Fruit fly (Drosophila melanogaster): ENCODE results near the gene CG17242.

DNA sequence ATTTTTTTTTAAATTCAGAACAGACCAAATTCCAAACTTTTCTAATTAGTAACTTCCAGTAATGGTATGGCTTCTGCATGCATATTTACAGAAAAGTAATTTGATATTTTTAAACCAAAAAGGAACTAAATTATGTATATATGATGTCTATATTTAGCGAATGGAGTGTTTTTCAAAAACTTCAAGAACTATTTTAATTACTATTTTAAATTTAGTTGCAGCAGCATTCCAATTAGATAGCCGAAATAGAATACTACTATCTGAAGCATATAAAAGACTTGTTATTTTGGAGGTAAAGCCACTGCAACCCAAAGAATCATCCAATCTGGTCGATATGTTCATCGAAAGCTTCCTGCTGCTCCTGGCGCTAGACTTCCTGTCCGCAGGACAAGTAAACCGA lies 16.2 kb downstream of the CG17242 start, which contains the start of gene CG17234:
- TF ChIP-seq CG8290 (GFP tag; optimal IDR thresholded peaks at IDR 0.05) (no peak), CG8290 (tag; optimal IDR thresholded peaks at IDR 0.05) (no peak), trem (tag; optimal IDR thresholded peaks at IDR 0.05) (no peak), jing (GFP tag; optimal IDR thresholded peaks at IDR 0.05) (no peak), Hr51 (GFP tag; optimal IDR thresholded peaks at IDR 0.05) (no peak), Sry-β (GFP tag; optimal IDR thresholded peaks at IDR 0.05) (no peak)

Measured in whole organism, embryonic.